Fruit fly (Drosophila melanogaster): ENCODE data around the gene Kul.

The Kul gene

dm6 chr3R:29781874-29782273, 56.2 kb downstream of the Kul start:
- no peak for TF ChIP-seq noc (tag; optimal IDR thresholded peaks at IDR 0.05)

DNA sequence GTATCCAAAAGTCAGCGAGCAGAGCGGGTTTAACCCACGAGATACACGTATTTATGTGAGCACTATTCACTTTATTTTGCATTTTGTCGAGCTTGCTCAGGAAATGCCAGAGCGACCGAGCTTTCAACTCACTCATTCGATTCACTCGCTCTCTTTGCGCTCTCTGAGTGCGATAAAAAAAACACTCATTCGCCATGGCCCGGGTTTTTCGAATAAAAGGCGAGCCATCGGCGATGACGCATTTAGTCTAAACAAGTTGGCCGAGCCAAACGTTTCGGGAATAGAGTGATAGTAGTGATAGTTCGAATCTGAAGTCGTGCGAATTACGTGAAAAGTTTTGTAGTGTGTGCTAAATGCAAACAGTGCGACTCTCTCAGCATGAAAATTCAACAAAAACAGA, 56.7 kb downstream of the Kul start:
- peak; percentile 82 for TF ChIP-seq noc (tag; optimal IDR thresholded peaks at IDR 0.05)

DNA sequence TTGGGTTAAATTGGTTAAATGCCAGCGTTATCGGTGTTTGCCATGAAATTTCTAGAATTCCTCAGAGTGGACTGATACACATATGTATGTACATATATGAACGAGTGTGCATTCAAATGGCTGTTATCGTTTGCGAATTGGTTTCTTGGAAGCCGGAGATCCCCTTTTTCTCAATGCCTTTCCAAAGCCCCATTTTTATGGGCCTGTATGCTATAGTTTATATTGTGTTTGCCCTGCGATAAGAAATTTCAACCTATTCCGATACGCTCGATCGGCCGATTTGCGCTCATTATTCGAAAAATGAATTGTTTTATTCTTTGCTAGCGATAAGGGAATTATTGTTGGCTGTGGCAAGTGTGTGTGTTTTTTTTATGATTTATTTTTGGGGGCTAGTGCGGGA, 57.6 kb downstream of the Kul start:
- TF ChIP-seq noc (tag; optimal IDR thresholded peaks at IDR 0.05) = no peak

Data from whole organism, larva.